Worm (Caenorhabditis elegans) whole organism, young adult: ENCODE data around the gene abhd-5.2.

Source experiments
- F49E8.2 ChIP-seq: sonication (generic microtip); optimal IDR thresholded peaks from 3 replicates; lab custom pipeline; 2017; ENCODE audit warnings: missing genetic modification characterization, mild to moderate bottlenecking, missing compliant biosample characterization, antibody characterized with exemption, moderate library complexity; ENCODE audit not compliant: insufficient read depth
- sea-2 ChIP-seq: fragments of 200-800 bp; sonication (Bioruptor generic); IDR thresholded peaks from 2 replicates; pipeline ENCODE4 v1.3.6; 2022; ENCODE audit warnings: missing genetic modification characterization, missing compliant biosample characterization
- snpc-4 ChIP-seq, 5 experiments: fragments of 150-350 bp in 1 of 5; sonication (generic microtip) in 4 of 5; optimal IDR thresholded peaks; 2 replicates each; lab custom pipeline; 2014 to 2018; ENCODE audit warnings: missing genetic modification characterization in 5 of 5, missing biosample characterization in 3 of 5, antibody characterized with exemption in 2 of 5, mild to moderate bottlenecking in 2 of 5, missing compliant biosample characterization in 2 of 5, missing genotype in 2 of 5, moderate library complexity in 2 of 5, missing genetic modification reagents in 1 of 5
- unc-62 ChIP-seq: fragments of 150-350 bp; optimal IDR thresholded peaks from 2 replicates; lab custom pipeline; 2014; ENCODE audit warnings: missing biosample characterization, missing genetic modification reagents, missing genetic modification characterization

DNA sequence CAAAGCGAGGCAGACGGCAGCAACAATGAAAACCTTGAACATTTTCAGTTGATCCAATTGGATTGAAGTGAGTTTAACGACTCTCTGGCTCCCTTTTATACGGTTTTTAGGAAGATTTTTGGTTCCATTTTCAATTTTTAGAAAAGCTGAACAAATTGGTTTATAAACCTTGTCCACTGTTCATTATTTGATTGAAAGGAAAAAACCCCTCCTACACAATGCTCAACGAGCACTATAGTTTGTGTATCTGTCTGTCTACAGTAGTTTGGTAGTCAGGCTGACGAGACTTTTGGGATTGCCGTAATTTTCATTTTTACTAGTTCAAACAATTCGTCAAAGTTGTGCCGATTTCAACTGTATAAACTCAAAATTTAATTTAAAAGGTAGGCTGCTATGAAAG, 34.8 kb downstream of the abhd-5.2 start, which contains the start of gene T19H12.15:
- TF ChIP-seq sea-2 (no peak), unc-62 (GFP tag; lab: Kevin White, UChicago) (no peak), snpc-4 (GFP tag; optimal IDR thresholded peaks at IDR 0.05; lab: Kevin White, UChicago) (no peak), snpc-4 (tag; optimal IDR thresholded peaks at IDR 0.05; lab: Kevin White, UChicago) (no peak), F49E8.2 (tag; lab: Kevin White, UChicago) (no peak)
